Worm (Caenorhabditis elegans) whole organism, midembryonic: Measurements from ENCODE around the gene brd-1.

Experiments
- T22C8.4 ChIP-seq: fragments of 200-800 bp; sonication (Bioruptor generic); IDR thresholded peaks from 2 replicates; pipeline ENCODE4 v1.3.6; 2022; ENCODE audit warnings: missing genetic modification characterization, missing compliant biosample characterization
- cog-1 ChIP-seq: sonication (generic microtip); optimal IDR thresholded peaks from 2 replicates; lab custom pipeline; 2016; ENCODE audit warnings: missing genetic modification characterization, missing compliant biosample characterization
- flt-1 ChIP-seq: fragments of 200-800 bp; sonication (Bioruptor generic); IDR thresholded peaks from 2 replicates; pipeline ENCODE4 v1.3.6; 2022; ENCODE audit warnings: missing genetic modification characterization, missing compliant biosample characterization
- klf-2 ChIP-seq: fragments of 200-800 bp; sonication (Bioruptor generic); conservative IDR thresholded peaks from 2 replicates; pipeline ENCODE4 v1.3.6; 2022; ENCODE audit warnings: missing genetic modification reagents, missing genetic modification characterization, missing compliant biosample characterization
- med-1 ChIP-seq: sonication (generic microtip); optimal IDR thresholded peaks from 2 replicates; lab custom pipeline; 2017; ENCODE audit warnings: missing genetic modification characterization, mild to moderate bottlenecking, missing compliant biosample characterization, antibody characterized with exemption, missing genetic modification reagents; ENCODE audit not compliant: insufficient read depth
- ref-1 ChIP-seq: fragments of 200-800 bp; sonication (Bioruptor generic); conservative IDR thresholded peaks from 2 replicates; pipeline ENCODE4 v1.3.6; 2022; ENCODE audit warnings: missing genetic modification reagents, missing genetic modification characterization, missing compliant biosample characterization
- tab-1 ChIP-seq: fragments of 200-800 bp; sonication (Bioruptor generic); IDR thresholded peaks from 2 replicates; pipeline ENCODE4 v1.3.6; 2022; ENCODE audit warnings: missing genetic modification characterization, missing compliant biosample characterization
- ztf-23 ChIP-seq: fragments of 200-800 bp; sonication (Bioruptor generic); IDR thresholded peaks from 2 replicates; pipeline ENCODE4 v1.3.6; 2022; ENCODE audit warnings: missing genetic modification reagents, missing genetic modification characterization, missing compliant biosample characterization
- ztf-29 ChIP-seq: fragments of 200-800 bp; sonication (Bioruptor generic); IDR thresholded peaks from 2 replicates; pipeline ENCODE4 v1.3.6; 2022; ENCODE audit warnings: missing genetic modification reagents, missing genetic modification characterization, missing compliant biosample characterization

Gene brd-1

ce11 chrIII:6904468-6904867 lies 15.2 kb upstream of the brd-1 start:
- TF ChIP-seq ztf-29 (GFP tag; lab: Robert Waterston, UW) (no peak), T22C8.4 (GFP tag; lab: Robert Waterston, UW) (no peak), ref-1 (GFP tag; lab: Robert Waterston, UW) (no peak), med-1 (no peak)

- no peak for TF ChIP-seq klf-2 (GFP tag; lab: Robert Waterston, UW)
- TF ChIP-seq flt-1, result no peak
- no peak for TF ChIP-seq med-1
- no peak for TF ChIP-seq cog-1
- TF ChIP-seq tab-1, result no peak
- no peak for TF ChIP-seq ztf-29 (GFP tag; lab: Robert Waterston, UW)
- TF ChIP-seq T22C8.4 (GFP tag; lab: Robert Waterston, UW), result no peak
- TF ChIP-seq ref-1 (GFP tag; lab: Robert Waterston, UW), result no peak
- TF ChIP-seq ztf-23 (GFP tag; lab: Robert Waterston, UW), result no peak
Observed at ce11 chrIII:6903056-6903977, 14.0 kb upstream of the brd-1 start, which contains the start of the genes brc-2 and T07E3.3. Gene brc-2, minus strand, starts transcription at chrIII:6903106. Gene T07E3.3, plus strand, starts transcription at chrIII:6903877.

ce11 chrIII:6900609-6901008 lies 11.3 kb upstream of the brd-1 start:
- TF ChIP-seq ref-1 (GFP tag; lab: Robert Waterston, UW), result no peak
- TF ChIP-seq ztf-23 (GFP tag; lab: Robert Waterston, UW), result no peak
- TF ChIP-seq med-1, result no peak
- TF ChIP-seq T22C8.4 (GFP tag; lab: Robert Waterston, UW), result no peak
- TF ChIP-seq cog-1, result no peak

- TF ChIP-seq cog-1, result no peak
- no peak for TF ChIP-seq klf-2 (GFP tag; lab: Robert Waterston, UW)
- TF ChIP-seq ref-1 (GFP tag; lab: Robert Waterston, UW), result no peak
- no peak for TF ChIP-seq T22C8.4 (GFP tag; lab: Robert Waterston, UW)
- TF ChIP-seq tab-1, result no peak
- no peak for TF ChIP-seq ztf-29 (GFP tag; lab: Robert Waterston, UW)
- no peak for TF ChIP-seq med-1
- TF ChIP-seq ztf-23 (GFP tag; lab: Robert Waterston, UW), result no peak
- TF ChIP-seq flt-1, result no peak
Observed at ce11 chrIII:6898518-6898917, 9.2 kb upstream of the brd-1 start.

- TF ChIP-seq ztf-23 (GFP tag; lab: Robert Waterston, UW) (no peak), ztf-29 (GFP tag; lab: Robert Waterston, UW) (no peak), cog-1 (no peak), tab-1 (no peak), T22C8.4 (GFP tag; lab: Robert Waterston, UW) (no peak), med-1 (no peak), klf-2 (GFP tag; lab: Robert Waterston, UW) (no peak), ref-1 (GFP tag; lab: Robert Waterston, UW) (no peak), flt-1 (no peak)
Observed at ce11 chrIII:6897587-6898064, 8.3 kb upstream of the brd-1 start, which contains the start of gene T07E3.4. Gene T07E3.4, plus strand, starts transcription at chrIII:6898014.

ce11 chrIII:6895677-6896076 lies 6.4 kb upstream of the brd-1 start:
- TF ChIP-seq flt-1, result no peak
- no peak for TF ChIP-seq ztf-23 (GFP tag; lab: Robert Waterston, UW)
- TF ChIP-seq cog-1, result no peak
- no peak for TF ChIP-seq med-1
- TF ChIP-seq klf-2 (GFP tag; lab: Robert Waterston, UW), result no peak
- TF ChIP-seq tab-1, result no peak

- TF ChIP-seq ztf-23 (GFP tag; lab: Robert Waterston, UW) (no peak), med-1 (no peak), flt-1 (no peak), ref-1 (GFP tag; lab: Robert Waterston, UW) (no peak), T22C8.4 (GFP tag; lab: Robert Waterston, UW) (no peak), ztf-29 (GFP tag; lab: Robert Waterston, UW) (no peak), klf-2 (GFP tag; lab: Robert Waterston, UW) (no peak), tab-1 (no peak), cog-1 (no peak)
Observed at ce11 chrIII:6895166-6895565, 5.9 kb upstream of the brd-1 start.

- TF ChIP-seq T22C8.4 (GFP tag; lab: Robert Waterston, UW), result no peak
- TF ChIP-seq cog-1, result no peak
- no peak for TF ChIP-seq ztf-29 (GFP tag; lab: Robert Waterston, UW)
- no peak for TF ChIP-seq flt-1
- TF ChIP-seq ztf-23 (GFP tag; lab: Robert Waterston, UW), result no peak
- TF ChIP-seq tab-1, result no peak
- no peak for TF ChIP-seq med-1
- no peak for TF ChIP-seq ref-1 (GFP tag; lab: Robert Waterston, UW)
- no peak for TF ChIP-seq klf-2 (GFP tag; lab: Robert Waterston, UW)
Observed at ce11 chrIII:6891560-6891959, 2.3 kb upstream of the brd-1 start, which contains the start of gene K04C2.5. Gene K04C2.5, minus strand, starts transcription at chrIII:6891660.

- TF ChIP-seq tab-1 (peak; percentile 60; the same call in 1 of the 2 replicates), med-1 (no peak), klf-2 (GFP tag; lab: Robert Waterston, UW) (peak; percentile 64; the same call in 1 of the 2 replicates), ztf-23 (GFP tag; lab: Robert Waterston, UW) (0 out of 2 replicates have a peak, but pooled peaks have one; percentile 65), ztf-29 (GFP tag; lab: Robert Waterston, UW) (no peak), T22C8.4 (GFP tag; lab: Robert Waterston, UW) (no peak), flt-1 (0 out of 2 replicates have a peak, but pooled peaks have one; percentile 39), cog-1 (no peak)
Observed at ce11 chrIII:6888497-6888896, 807 bp downstream of the brd-1 start.

ce11 chrIII:6887574-6887973 lies 1.7 kb downstream of the brd-1 start:
- TF ChIP-seq ref-1 (GFP tag; lab: Robert Waterston, UW), result peak; percentile 77
- TF ChIP-seq ztf-29 (GFP tag; lab: Robert Waterston, UW), result peak; percentile 82
- TF ChIP-seq flt-1, result peak; percentile 93
- peak; percentile 84 for TF ChIP-seq T22C8.4 (GFP tag; lab: Robert Waterston, UW)
- TF ChIP-seq ztf-23 (GFP tag; lab: Robert Waterston, UW), result peak; percentile 87
- TF ChIP-seq cog-1, result peak; percentile 67
- TF ChIP-seq tab-1, result peak; percentile 89
- peak; percentile 38 for TF ChIP-seq med-1
- TF ChIP-seq klf-2 (GFP tag; lab: Robert Waterston, UW), result peak; percentile 88
